Worm (Caenorhabditis elegans) whole organism, mixed stage, embryonic: ENCODE data around the gene Y56A3A.28.

Source experiments
- bed-3 ChIP-seq: fragments of 200-800 bp; sonication (Bioruptor generic); optimal IDR thresholded peaks from 3 replicates; lab custom pipeline; 2018; ENCODE audit warnings: mild to moderate bottlenecking, missing genetic modification characterization, moderate library complexity, missing compliant biosample characterization
- blmp-1 ChIP-seq: fragments of 150-350 bp; optimal IDR thresholded peaks from 2 replicates; lab custom pipeline; 2014; ENCODE audit warnings: missing biosample characterization, missing genetic modification characterization
- ceh-43 ChIP-seq: fragments of 200-800 bp; sonication (Bioruptor generic); optimal IDR thresholded peaks from 2 replicates; lab custom pipeline; 2018; ENCODE audit warnings: mild to moderate bottlenecking, missing genetic modification characterization, moderate library complexity, missing compliant biosample characterization
- ceh-83 ChIP-seq: fragments of 200-800 bp; sonication (Bioruptor generic); optimal IDR thresholded peaks from 2 replicates; lab custom pipeline; 2018; ENCODE audit warnings: mild to moderate bottlenecking, missing genetic modification characterization, missing compliant biosample characterization
- cnd-1 ChIP-seq: fragments of 200-800 bp; sonication (Bioruptor generic); optimal IDR thresholded peaks from 2 replicates; lab custom pipeline; 2018; ENCODE audit warnings: mild to moderate bottlenecking, missing genetic modification characterization, missing compliant biosample characterization
- elt-1 ChIP-seq: sonication (generic microtip); optimal IDR thresholded peaks from 2 replicates; lab custom pipeline; 2017; ENCODE audit warnings: missing genetic modification characterization, mild to moderate bottlenecking, missing compliant biosample characterization, antibody characterized with exemption, moderate library complexity, borderline replicate concordance; ENCODE audit not compliant: insufficient read depth
- elt-3 ChIP-seq: fragments of 150-350 bp; optimal IDR thresholded peaks from 2 replicates; lab custom pipeline; 2014; ENCODE audit warnings: missing biosample characterization, missing genetic modification characterization
- flh-1 ChIP-seq: fragments of 200-800 bp; sonication (Bioruptor generic); optimal IDR thresholded peaks from 2 replicates; lab custom pipeline; 2018; ENCODE audit warnings: mild to moderate bottlenecking, missing genetic modification characterization, moderate library complexity, missing compliant biosample characterization
- ham-2 ChIP-seq: fragments of 200-800 bp; sonication (Bioruptor generic); optimal IDR thresholded peaks from 2 replicates; lab custom pipeline; 2018; ENCODE audit warnings: mild to moderate bottlenecking, missing genetic modification characterization, missing compliant biosample characterization
- hlh-1 ChIP-seq: fragments of 150-350 bp; optimal IDR thresholded peaks from 2 replicates; lab custom pipeline; 2014; ENCODE audit warnings: missing biosample characterization, missing genetic modification reagents, missing genetic modification characterization
- lin-32 ChIP-seq: fragments of 200-800 bp; sonication (Bioruptor generic); optimal IDR thresholded peaks from 2 replicates; lab custom pipeline; 2018; ENCODE audit warnings: mild to moderate bottlenecking, missing genetic modification characterization, missing compliant biosample characterization
- lsy-2 ChIP-seq: fragments of 150-350 bp; optimal IDR thresholded peaks from 2 replicates; lab custom pipeline; 2014; ENCODE audit warnings: missing biosample characterization, missing genetic modification characterization
- mab-5 ChIP-seq: fragments of 150-350 bp; optimal IDR thresholded peaks from 2 replicates; lab custom pipeline; 2014; ENCODE audit warnings: missing biosample characterization, missing genetic modification characterization
- mep-1 ChIP-seq: fragments of 150-350 bp; optimal IDR thresholded peaks from 2 replicates; lab custom pipeline; 2017; ENCODE audit warnings: missing biosample characterization, missing genetic modification reagents, missing genetic modification characterization, inconsistent platforms
- mls-2 ChIP-seq: sonication (generic microtip); optimal IDR thresholded peaks from 2 replicates; lab custom pipeline; 2016; ENCODE audit warnings: mild to moderate bottlenecking, missing genetic modification characterization, moderate library complexity, missing compliant biosample characterization
- nhr-12 ChIP-seq: fragments of 150-350 bp; optimal IDR thresholded peaks from 2 replicates; lab custom pipeline; 2014; ENCODE audit warnings: missing biosample characterization, missing genetic modification characterization
- nhr-2 ChIP-seq: fragments of 150-350 bp; optimal IDR thresholded peaks from 2 replicates; lab custom pipeline; 2014; ENCODE audit warnings: missing biosample characterization, missing genetic modification characterization
- nhr-237 ChIP-seq: fragments of 150-350 bp; optimal IDR thresholded peaks from 2 replicates; lab custom pipeline; 2014; ENCODE audit warnings: missing biosample characterization, missing genetic modification characterization
- nhr-76 ChIP-seq: sonication (generic microtip); optimal IDR thresholded peaks from 2 replicates; lab custom pipeline; 2017; ENCODE audit warnings: missing biosample characterization, missing genetic modification characterization
- pha-4 ChIP-seq: fragments of 150-350 bp; optimal IDR thresholded peaks from 2 replicates; lab custom pipeline; 2018; ENCODE audit warnings: missing biosample characterization, missing genetic modification reagents, missing genetic modification characterization
- sem-2 ChIP-seq: fragments of 200-800 bp; sonication (Bioruptor generic); optimal IDR thresholded peaks from 2 replicates; lab custom pipeline; 2018; ENCODE audit warnings: mild to moderate bottlenecking, missing genetic modification characterization, missing compliant biosample characterization
- snpc-4 ChIP-seq: fragments of 150-350 bp; optimal IDR thresholded peaks from 2 replicates; lab custom pipeline; 2014; ENCODE audit warnings: missing biosample characterization, missing genetic modification characterization
- sptf-1 ChIP-seq: sonication (generic microtip); optimal IDR thresholded peaks from 2 replicates; lab custom pipeline; 2017; ENCODE audit warnings: mild to moderate bottlenecking, missing genetic modification characterization, moderate library complexity, missing compliant biosample characterization
- tbx-8 ChIP-seq: fragments of 200-800 bp; sonication (Bioruptor generic); optimal IDR thresholded peaks from 2 replicates; lab custom pipeline; 2018; ENCODE audit warnings: mild to moderate bottlenecking, missing genetic modification characterization, moderate library complexity, missing compliant biosample characterization
- unc-120 ChIP-seq: sonication (generic microtip); optimal IDR thresholded peaks from 2 replicates; lab custom pipeline; 2017; ENCODE audit warnings: missing genetic modification characterization, missing compliant biosample characterization; ENCODE audit not compliant: poor library complexity, severe bottlenecking
- unc-62 ChIP-seq: fragments of 150-350 bp; optimal IDR thresholded peaks from 2 replicates; lab custom pipeline; 2014; ENCODE audit warnings: missing biosample characterization, missing genetic modification reagents, missing genetic modification characterization
- zip-8 ChIP-seq: fragments of 150-350 bp; optimal IDR thresholded peaks from 2 replicates; lab custom pipeline; 2014; ENCODE audit warnings: missing biosample characterization, missing genetic modification characterization
- ztf-11 ChIP-seq: fragments of 150-350 bp; optimal IDR thresholded peaks from 2 replicates; lab custom pipeline; 2014; ENCODE audit warnings: missing biosample characterization, missing genetic modification characterization

Gene Y56A3A.28

ce11 chrIII:12003264-12003663 lies 32.1 kb upstream of the Y56A3A.28 start:
- TF ChIP-seq unc-120 (peak; percentile 8), hlh-1 (tag; lab: Kevin White, UChicago) (peak; percentile 35), pha-4 (peak; percentile 15), unc-62 (GFP tag; lab: Kevin White, UChicago) (no peak), elt-1 (tag; lab: Kevin White, UChicago) (peak; percentile 73)

- TF ChIP-seq hlh-1 (tag; lab: Kevin White, UChicago) (no peak), bed-3 (GFP tag; lab: Kevin White, UChicago) (no peak), mls-2 (tag; lab: Kevin White, UChicago) (no peak), mab-5 (no peak), zip-8 (no peak), unc-62 (GFP tag; lab: Kevin White, UChicago) (no peak), flh-1 (GFP tag; lab: Kevin White, UChicago) (no peak), ztf-11 (no peak), sem-2 (GFP tag; lab: Kevin White, UChicago) (no peak), ceh-83 (GFP tag; lab: Kevin White, UChicago) (no peak), blmp-1 (tag; lab: Kevin White, UChicago) (no peak), cnd-1 (tag; lab: Kevin White, UChicago) (no peak), ceh-43 (GFP tag; lab: Kevin White, UChicago) (no peak), snpc-4 (tag; lab: Kevin White, UChicago) (no peak), nhr-237 (tag; lab: Kevin White, UChicago) (no peak)
- TF ChIP-seq, all 35 proteins: peak for 0
Measured at ce11 chrIII:12002850-12003249, 31.7 kb upstream of the Y56A3A.28 start, which contains the start of gene Y56A3A.33. TSS of gene Y56A3A.33 (minus strand) at chrIII:12002950.

- TF ChIP-seq lsy-2 (tag; lab: Kevin White, UChicago) (no peak), cnd-1 (tag; lab: Kevin White, UChicago) (no peak), mls-2 (tag; lab: Kevin White, UChicago) (no peak), snpc-4 (tag; lab: Kevin White, UChicago) (no peak), bed-3 (GFP tag; lab: Kevin White, UChicago) (no peak), elt-1 (tag; lab: Kevin White, UChicago) (no peak), flh-1 (GFP tag; lab: Kevin White, UChicago) (no peak), unc-62 (GFP tag; lab: Kevin White, UChicago) (no peak)
Measured at ce11 chrIII:11999543-11999942, 28.4 kb upstream of the Y56A3A.28 start.

ce11 chrIII:11995783-11996182 lies 24.6 kb upstream of the Y56A3A.28 start:
- no peak for TF ChIP-seq snpc-4 (tag; lab: Kevin White, UChicago)
- TF ChIP-seq cnd-1 (tag; lab: Kevin White, UChicago) = no peak
- TF ChIP-seq lin-32 (GFP tag; lab: Kevin White, UChicago) = no peak
- TF ChIP-seq ceh-83 (GFP tag; lab: Kevin White, UChicago) = no peak
- TF ChIP-seq nhr-237 (tag; lab: Kevin White, UChicago) = no peak
- no peak for TF ChIP-seq pha-4
- no peak for TF ChIP-seq tbx-8 (GFP tag; lab: Kevin White, UChicago)

ce11 chrIII:11991654-11992292 lies 20.6 kb upstream of the Y56A3A.28 start:
- no peak for TF ChIP-seq snpc-4 (tag; lab: Kevin White, UChicago)

ce11 chrIII:11989823-11990222 lies 18.6 kb upstream of the Y56A3A.28 start, which contains the start of gene wah-1:
TSS of gene wah-1 (plus strand) at chrIII:11990167.
- TF ChIP-seq mep-1 (tag; lab: Kevin White, UChicago) (peak; percentile 9), ceh-43 (GFP tag; lab: Kevin White, UChicago) (no peak)

ce11 chrIII:11985066-11985465 lies 13.9 kb upstream of the Y56A3A.28 start:
- no peak for TF ChIP-seq nhr-12 (tag; lab: Kevin White, UChicago)
- no peak for TF ChIP-seq flh-1 (GFP tag; lab: Kevin White, UChicago)
- no peak for TF ChIP-seq sptf-1
- no peak for TF ChIP-seq elt-3
- TF ChIP-seq tbx-8 (GFP tag; lab: Kevin White, UChicago) = no peak
- no peak for TF ChIP-seq ham-2 (GFP tag; lab: Kevin White, UChicago)
- no peak for TF ChIP-seq nhr-2 (tag; lab: Kevin White, UChicago)
- TF ChIP-seq snpc-4 (tag; lab: Kevin White, UChicago) = no peak
- no peak for TF ChIP-seq nhr-76 (tag; lab: Kevin White, UChicago)
- no peak for TF ChIP-seq blmp-1 (tag; lab: Kevin White, UChicago)
- no peak for TF ChIP-seq nhr-237 (tag; lab: Kevin White, UChicago)
